Fruit fly (Drosophila melanogaster): ENCODE results near the gene pigeon.

The pigeon gene

dm6 chr2L:19158679-19159551, 26.9 kb upstream of the pigeon start (continued):
- no peak for TF ChIP-seq CG31365 (tag; optimal IDR thresholded peaks at IDR 0.05)
- no peak for TF ChIP-seq CG13123 (GFP tag; optimal IDR thresholded peaks at IDR 0.05)
- no peak for TF ChIP-seq MTF-1 (GFP tag; optimal IDR thresholded peaks at IDR 0.05; ENCODE audit: borderline replicate concordance)
- TF ChIP-seq CG11093 (GFP tag; IDR thresholded peaks at IDR 0.05) = peak; percentile 41; the same call in 1 of the 3 replicates
- TF ChIP-seq Poxn (GFP tag; IDR thresholded peaks at IDR 0.05) = no peak
- TF ChIP-seq br (optimal IDR thresholded peaks at IDR 0.05) = no peak
- no peak for TF ChIP-seq NK7.1 (GFP tag; optimal IDR thresholded peaks at IDR 0.05)
- TF ChIP-seq CG3847 (GFP tag; IDR thresholded peaks at IDR 0.05) = no peak
- peak; percentile 41; the same call in 1 of the 2 replicates for TF ChIP-seq sisA (GFP tag; IDR thresholded peaks at IDR 0.05)
- peak; percentile 34; the same call in 1 of the 3 replicates for TF ChIP-seq CG7357 (GFP tag; IDR thresholded peaks at IDR 0.05)
- TF ChIP-seq ato (GFP tag; IDR thresholded peaks at IDR 0.05; ENCODE audit: partially characterized antibody) = no peak
- no peak for TF ChIP-seq HLH3B (GFP tag; IDR thresholded peaks at IDR 0.05)
- TF ChIP-seq CG4854 (GFP tag; optimal IDR thresholded peaks at IDR 0.05) = no peak
- no peak for TF ChIP-seq fd102C (GFP tag; optimal IDR thresholded peaks at IDR 0.05)
- TF ChIP-seq CG17361 (GFP tag; IDR thresholded peaks at IDR 0.05) = peak; percentile 70; the same call in 2 of the 3 replicates
- no peak for TF ChIP-seq CG15073 (GFP tag; optimal IDR thresholded peaks at IDR 0.05)
- no peak for TF ChIP-seq CG6765 (GFP tag; optimal IDR thresholded peaks at IDR 0.05)
- no peak for TF ChIP-seq fu2 (GFP tag; optimal IDR thresholded peaks at IDR 0.05)
- no peak for TF ChIP-seq kni (GFP tag; optimal IDR thresholded peaks at IDR 0.05)
- no peak for TF ChIP-seq da (GFP tag; optimal IDR thresholded peaks at IDR 0.05)
- peak; percentile 16 for TF ChIP-seq Asciz (GFP tag; optimal IDR thresholded peaks at IDR 0.05)
- TF ChIP-seq gro (GFP tag; optimal IDR thresholded peaks at IDR 0.05) = no peak
- TF ChIP-seq BtbVII (GFP tag; optimal IDR thresholded peaks at IDR 0.05) = peak; percentile 39
- no peak for TF ChIP-seq HmgZ (tag; optimal IDR thresholded peaks at IDR 0.05)
- peak in 1 of 2 experiments; percentile 48 for TF ChIP-seq bsh (GFP tag; optimal IDR thresholded peaks at IDR 0.05)
- peak; percentile 53; the same call in 1 of the 2 replicates for TF ChIP-seq CG31441 (GFP tag; IDR thresholded peaks at IDR 0.05)
- TF ChIP-seq CG10462 (GFP tag; optimal IDR thresholded peaks at IDR 0.05) = no peak
- no peak for TF ChIP-seq oc (tag; optimal IDR thresholded peaks at IDR 0.05)
- TF ChIP-seq CG9932 (GFP tag; IDR thresholded peaks at IDR 0.05) = peak; percentile 39; the same call in 1 of the 2 replicates
- TF ChIP-seq CG5245 (GFP tag; optimal IDR thresholded peaks at IDR 0.05) = no peak
- no peak for TF ChIP-seq CG7745 (tag; optimal IDR thresholded peaks at IDR 0.05)
- no peak for TF ChIP-seq sna (GFP tag; IDR thresholded peaks at IDR 0.05; ENCODE audit: partially characterized antibody)
- no peak for TF ChIP-seq Max (GFP tag; optimal IDR thresholded peaks at IDR 0.05)
- peak; percentile 30; the same call in 1 of the 3 replicates for TF ChIP-seq H15 (GFP tag; IDR thresholded peaks at IDR 0.05)
- no peak for TF ChIP-seq CG4404 (GFP tag; IDR thresholded peaks at IDR 0.05)
- TF ChIP-seq bowl (GFP tag; IDR thresholded peaks at IDR 0.05) = no peak
- TF ChIP-seq CG15269 (tag; optimal IDR thresholded peaks at IDR 0.05) = peak; percentile 26
- TF ChIP-seq wor (GFP tag; IDR thresholded peaks at IDR 0.05) = no peak
- no peak for TF ChIP-seq CG10431 (GFP tag; optimal IDR thresholded peaks at IDR 0.05)
- TF ChIP-seq Lhr (GFP tag; optimal IDR thresholded peaks at IDR 0.05) = peak; percentile 20
- TF ChIP-seq CG2116 (GFP tag; optimal IDR thresholded peaks at IDR 0.05) = peak; percentile 33
- peak; percentile 30 for TF ChIP-seq CG4707 (GFP tag; optimal IDR thresholded peaks at IDR 0.05)
- no peak for TF ChIP-seq CG14667 (GFP tag; IDR thresholded peaks at IDR 0.05)
- no peak for TF ChIP-seq pfk (GFP tag; optimal IDR thresholded peaks at IDR 0.05)
- no peak for TF ChIP-seq B-H1 (GFP tag; IDR thresholded peaks at IDR 0.05)
- peak; percentile 3 for TF ChIP-seq CG4617 (GFP tag; optimal IDR thresholded peaks at IDR 0.05; ENCODE audit: borderline replicate concordance)
- 0 out of 3 replicates have a peak, but pooled peaks have one; percentile 25 for TF ChIP-seq ci (GFP tag; IDR thresholded peaks at IDR 0.05)
- peak; percentile 28 for TF ChIP-seq tin (GFP tag; optimal IDR thresholded peaks at IDR 0.05)
- TF ChIP-seq CG13894 (tag; optimal IDR thresholded peaks at IDR 0.05) = no peak
